Fruit fly (Drosophila melanogaster) whole organism, prepupa: ENCODE results near the gene ATPsynB.

Source experiments
- Blimp-1 ChIP-seq: fragments of 200-800 bp; sonication (Bioruptor generic); optimal IDR thresholded peaks from 3 replicates; lab custom pipeline; 2017; ENCODE audit warnings: missing biosample characterization, missing genetic modification characterization, mild to moderate bottlenecking, moderate library complexity, missing genetic modification reagents
- CG10631 ChIP-seq: fragments of 200-800 bp; sonication (Bioruptor generic); optimal IDR thresholded peaks from 2 replicates; lab custom pipeline; 2016; ENCODE audit warnings: missing biosample characterization, missing genetic modification characterization
- CG10669 ChIP-seq: fragments of 200-800 bp; sonication (Bioruptor generic); optimal IDR thresholded peaks from 3 replicates; lab custom pipeline; 2018; ENCODE audit warnings: missing biosample characterization, mild to moderate bottlenecking, missing genetic modification characterization, moderate library complexity
- CG11294 ChIP-seq: fragments of 200-800 bp; sonication (Bioruptor generic); IDR thresholded peaks from 2 replicates; pipeline ENCODE4 v1.3.6; 2022; ENCODE audit warnings: missing biosample characterization, missing genetic modification characterization
- CG11762 ChIP-seq: fragments of 200-800 bp; sonication (Bioruptor generic); optimal IDR thresholded peaks from 3 replicates; lab custom pipeline; 2016; ENCODE audit warnings: missing biosample characterization, missing genetic modification characterization; ENCODE audit not compliant: insufficient read depth
- CG11902 ChIP-seq: fragments of 200-800 bp; sonication (Bioruptor generic); optimal IDR thresholded peaks from 3 replicates; lab custom pipeline; 2016; ENCODE audit warnings: missing biosample characterization, missing genetic modification characterization
- CG15336 ChIP-seq: fragments of 200-800 bp; sonication (Bioruptor generic); IDR thresholded peaks from 2 replicates; pipeline ENCODE4 v1.3.6; 2022; ENCODE audit warnings: missing biosample characterization, missing genetic modification characterization
- CG1621 ChIP-seq: fragments of 200-800 bp; sonication (Bioruptor generic); optimal IDR thresholded peaks from 3 replicates; lab custom pipeline; 2018; ENCODE audit warnings: missing biosample characterization, mild to moderate bottlenecking, missing genetic modification characterization
- CG16779 ChIP-seq: fragments of 200-800 bp; sonication (Bioruptor generic); optimal IDR thresholded peaks from 3 replicates; lab custom pipeline; 2017; ENCODE audit warnings: missing biosample characterization, mild to moderate bottlenecking, missing genetic modification characterization
- CG31627 ChIP-seq: fragments of 200-800 bp; sonication (Bioruptor generic); optimal IDR thresholded peaks from 3 replicates; lab custom pipeline; 2016; ENCODE audit warnings: missing biosample characterization, missing genetic modification characterization
- CG32006 ChIP-seq: fragments of 200-800 bp; sonication (Bioruptor generic); optimal IDR thresholded peaks from 3 replicates; lab custom pipeline; 2017; ENCODE audit warnings: missing biosample characterization, mild to moderate bottlenecking, missing genetic modification characterization
- CG4318 ChIP-seq: fragments of 200-800 bp; sonication (Bioruptor generic); optimal IDR thresholded peaks from 3 replicates; lab custom pipeline; 2017; ENCODE audit warnings: missing biosample characterization, mild to moderate bottlenecking, missing genetic modification characterization
- CG6163 ChIP-seq: fragments of 200-800 bp; sonication (Bioruptor generic); IDR thresholded peaks from 3 replicates; pipeline ENCODE4 v1.3.6; 2022; ENCODE audit warnings: missing biosample characterization, missing genetic modification characterization
- CG6276 ChIP-seq: fragments of 200-800 bp; sonication (Bioruptor generic); optimal IDR thresholded peaks from 2 replicates; lab custom pipeline; 2017; ENCODE audit warnings: missing biosample characterization, mild to moderate bottlenecking, missing genetic modification characterization
- CG6808 ChIP-seq: fragments of 200-800 bp; sonication (Bioruptor generic); optimal IDR thresholded peaks from 3 replicates; lab custom pipeline; 2017; ENCODE audit warnings: missing biosample characterization, missing genetic modification characterization, mild to moderate bottlenecking, moderate library complexity, missing genetic modification reagents
- CG8119 ChIP-seq: fragments of 200-800 bp; sonication (Bioruptor generic); IDR thresholded peaks from 3 replicates; pipeline ENCODE4 v1.3.6; 2022; ENCODE audit warnings: missing biosample characterization, missing genetic modification characterization
- CG8632 ChIP-seq: fragments of 200-800 bp; sonication (Bioruptor generic); optimal IDR thresholded peaks from 3 replicates; lab custom pipeline; 2016; ENCODE audit warnings: missing biosample characterization, missing genetic modification characterization
- Eip75B ChIP-seq: fragments of 200-800 bp; sonication (Bioruptor generic); optimal IDR thresholded peaks from 3 replicates; lab custom pipeline; 2016; ENCODE audit warnings: missing biosample characterization, missing genetic modification characterization
- Eip78C ChIP-seq: fragments of 200-800 bp; sonication (Bioruptor generic); peaks from one replicate; lab custom pipeline; 2016; ENCODE audit warnings: missing biosample characterization, missing genetic modification characterization
- Ets21C ChIP-seq: fragments of 200-800 bp; sonication (Bioruptor generic); optimal IDR thresholded peaks from 3 replicates; lab custom pipeline; 2016; ENCODE audit warnings: missing biosample characterization, missing genetic modification characterization
- Hr38 ChIP-seq: sonication (Bioruptor generic); optimal IDR thresholded peaks from 2 replicates; lab custom pipeline; 2016; ENCODE audit warnings: missing biosample characterization, missing genetic modification characterization
- Lpt ChIP-seq: fragments of 200-800 bp; sonication (Bioruptor generic); optimal IDR thresholded peaks from 3 replicates; lab custom pipeline; 2016; ENCODE audit warnings: missing biosample characterization, missing genetic modification characterization
- OdsH ChIP-seq: fragments of 200-800 bp; sonication (Bioruptor generic); optimal IDR thresholded peaks from 3 replicates; lab custom pipeline; 2016; ENCODE audit warnings: missing biosample characterization, missing genetic modification characterization
- Smox ChIP-seq: fragments of 200-800 bp; sonication (Bioruptor generic); optimal IDR thresholded peaks from 3 replicates; lab custom pipeline; 2016; ENCODE audit warnings: missing biosample characterization, missing genetic modification characterization
- Sox102F ChIP-seq: fragments of 200-800 bp; sonication (Bioruptor generic); optimal IDR thresholded peaks from 2 replicates; lab custom pipeline; 2016; ENCODE audit warnings: missing biosample characterization, mild to moderate bottlenecking, missing genetic modification characterization
- acj6 ChIP-seq: fragments of 200-800 bp; sonication (Bioruptor generic); optimal IDR thresholded peaks from 3 replicates; lab custom pipeline; 2016; ENCODE audit warnings: missing biosample characterization, missing genetic modification characterization
- cyc ChIP-seq: fragments of 200-800 bp; sonication (Bioruptor generic); optimal IDR thresholded peaks from 3 replicates; lab custom pipeline; 2016; ENCODE audit warnings: missing biosample characterization, missing genetic modification characterization
- dsx ChIP-seq: fragments of 200-800 bp; optimal IDR thresholded peaks from 3 replicates; lab custom pipeline; 2019; ENCODE audit warnings: missing biosample characterization, mild to moderate bottlenecking, missing genetic modification characterization, moderate library complexity; ENCODE audit not compliant: poor library complexity, severe bottlenecking
- eg ChIP-seq: fragments of 200-800 bp; sonication (Bioruptor generic); IDR thresholded peaks from 3 replicates; pipeline ENCODE4 v1.3.6; 2022; ENCODE audit warnings: missing biosample characterization, missing genetic modification characterization
- esn ChIP-seq: fragments of 200-800 bp; sonication (Bioruptor generic); optimal IDR thresholded peaks from 2 replicates; lab custom pipeline; 2016; ENCODE audit warnings: missing biosample characterization, mild to moderate bottlenecking, missing genetic modification characterization, moderate library complexity
- salr ChIP-seq, 2 experiments: fragments of 200-800 bp; sonication (Bioruptor generic); optimal IDR thresholded peaks; 3 replicates each; lab custom pipeline; 2016 to 2018; ENCODE audit warnings: missing biosample characterization in 2 of 2, missing genetic modification characterization in 2 of 2, mild to moderate bottlenecking in 1 of 2
- spab ChIP-seq: fragments of 200-800 bp; sonication (Bioruptor generic); optimal IDR thresholded peaks from 2 replicates; lab custom pipeline; 2017; ENCODE audit warnings: missing biosample characterization, mild to moderate bottlenecking, missing genetic modification characterization, missing genetic modification reagents
- ss ChIP-seq, 2 experiments: fragments of 200-800 bp; sonication (Bioruptor generic); optimal IDR thresholded peaks; 2 replicates in 1 of 2; 3 replicates in 1 of 2; lab custom pipeline; 2017 to 2018; ENCODE audit warnings: mild to moderate bottlenecking in 2 of 2, missing biosample characterization in 2 of 2, missing genetic modification characterization in 2 of 2, moderate library complexity in 1 of 2
- svp ChIP-seq: fragments of 200-800 bp; sonication (Bioruptor generic); peaks from one replicate; lab custom pipeline; 2016; ENCODE audit warnings: missing biosample characterization, missing genetic modification characterization
- topi ChIP-seq: fragments of 200-800 bp; sonication (Bioruptor generic); optimal IDR thresholded peaks from 3 replicates; lab custom pipeline; 2016; ENCODE audit warnings: missing biosample characterization, missing genetic modification characterization
- vri ChIP-seq: fragments of 200-800 bp; sonication (Bioruptor generic); optimal IDR thresholded peaks from 3 replicates; lab custom pipeline; 2016; ENCODE audit warnings: missing biosample characterization, mild to moderate bottlenecking, missing genetic modification characterization

Gene ATPsynB

dm6 chr3L:9704162-9704748 is 25.5 kb upstream of the ATPsynB start, which contains the start of gene CG16711:
Gene CG16711, plus strand, starts transcription at chr3L:9704331.
- TF ChIP-seq topi (GFP tag; lab: Kevin White, UChicago), result no peak
- TF ChIP-seq esn (GFP tag; lab: Kevin White, UChicago), result peak; percentile 9
- TF ChIP-seq vri, result no peak
- no peak for TF ChIP-seq ss (GFP tag; optimal IDR thresholded peaks at IDR 0.05; lab: Kevin White, UChicago)
- TF ChIP-seq CG10631 (GFP tag; lab: Kevin White, UChicago), result no peak
- TF ChIP-seq CG8632, result no peak
- TF ChIP-seq Hr38, result no peak
- peak; percentile 85 for TF ChIP-seq CG1621
- TF ChIP-seq svp (GFP tag; lab: Kevin White, UChicago), result peak; percentile 63
- TF ChIP-seq Ets21C, result no peak
- TF ChIP-seq spab (GFP tag; lab: Kevin White, UChicago), result no peak
- TF ChIP-seq eg (GFP tag; lab: Robert Waterston, UW), result 0 out of 3 replicates have a peak, but pooled peaks have one; percentile 28

- TF ChIP-seq CG15336 (GFP tag; lab: Robert Waterston, UW), result no peak
- TF ChIP-seq CG10669 (GFP tag; lab: Kevin White, UChicago), result no peak
- TF ChIP-seq CG8119 (GFP tag; lab: Robert Waterston, UW), result no peak
- TF ChIP-seq CG4318 (GFP tag; lab: Kevin White, UChicago), result no peak
- no peak for TF ChIP-seq Smox (GFP tag; lab: Kevin White, UChicago)
- TF ChIP-seq CG8632, result no peak
- TF ChIP-seq CG6163 (GFP tag; lab: Robert Waterston, UW), result no peak
- TF ChIP-seq CG6808, result no peak
- TF ChIP-seq Hr38, result no peak
- TF ChIP-seq CG32006 (GFP tag; lab: Kevin White, UChicago), result no peak
- no peak for TF ChIP-seq Blimp-1 (GFP tag; lab: Kevin White, UChicago)
- no peak for TF ChIP-seq CG1621
- TF ChIP-seq cyc (GFP tag; lab: Kevin White, UChicago), result no peak
- TF ChIP-seq dsx (GFP tag; lab: Kevin White, UChicago), result no peak
- TF ChIP-seq CG16779 (tag; lab: Kevin White, UChicago), result no peak
- no peak for TF ChIP-seq CG11762 (GFP tag; lab: Kevin White, UChicago)
- no peak for TF ChIP-seq salr (GFP tag; optimal IDR thresholded peaks at IDR 0.05; lab: Kevin White, UChicago)
- TF ChIP-seq CG6276 (GFP tag; lab: Kevin White, UChicago), result no peak
- no peak for TF ChIP-seq CG11902
- no peak for TF ChIP-seq Eip78C (GFP tag; lab: Kevin White, UChicago)
These were observed 24.2 kb upstream of the ATPsynB start for dm6 chr3L:9705591-9705990.

dm6 chr3L:9708797-9709196 is 21.0 kb upstream of the ATPsynB start:
- no peak for TF ChIP-seq CG6276 (GFP tag; lab: Kevin White, UChicago)
- TF ChIP-seq Eip75B (GFP tag; lab: Kevin White, UChicago), result no peak
- TF ChIP-seq Sox102F (GFP tag; lab: Kevin White, UChicago), result no peak
- TF ChIP-seq CG8119 (GFP tag; lab: Robert Waterston, UW), result no peak
- TF ChIP-seq salr (GFP tag; optimal IDR thresholded peaks at IDR 0.05; lab: Kevin White, UChicago), result no peak
- TF ChIP-seq OdsH (GFP tag; lab: Kevin White, UChicago), result no peak
- TF ChIP-seq acj6, result no peak

- no peak for TF ChIP-seq Blimp-1 (GFP tag; lab: Kevin White, UChicago)
- TF ChIP-seq cyc (GFP tag; lab: Kevin White, UChicago), result no peak
- TF ChIP-seq Lpt (GFP tag; lab: Kevin White, UChicago), result no peak
- peak; percentile 8 for TF ChIP-seq svp (GFP tag; lab: Kevin White, UChicago)
- no peak for TF ChIP-seq CG31627 (GFP tag; lab: Kevin White, UChicago)
- no peak for TF ChIP-seq CG4318 (GFP tag; lab: Kevin White, UChicago)
- TF ChIP-seq salr (GFP tag; optimal IDR thresholded peaks at IDR 0.05; lab: Kevin White, UChicago), result no peak
- TF ChIP-seq CG11294 (GFP tag; lab: Robert Waterston, UW), result no peak
- TF ChIP-seq CG32006 (GFP tag; lab: Kevin White, UChicago), result no peak
These were observed 18.6 kb upstream of the ATPsynB start for dm6 chr3L:9711203-9711602.
